Fruit fly (Drosophila melanogaster) whole organism, embryonic: ENCODE measurements around the gene teq.

Experiments
- CG10274 ChIP-seq: fragments of 200-800 bp; sonication (Bioruptor generic); optimal IDR thresholded peaks from 3 replicates; lab custom pipeline; 2017; ENCODE audit warnings: missing biosample characterization, mild to moderate bottlenecking, missing genetic modification characterization
- CG10431 ChIP-seq: fragments of 200-800 bp; sonication (Bioruptor generic); optimal IDR thresholded peaks from 3 replicates; lab custom pipeline; 2018; ENCODE audit warnings: missing biosample characterization, mild to moderate bottlenecking, missing genetic modification characterization
- CG10959 ChIP-seq: fragments of 200-800 bp; sonication (Bioruptor generic); IDR thresholded peaks from 2 replicates; pipeline ENCODE4 v1.3.6; 2022; ENCODE audit warnings: missing biosample characterization, missing genetic modification characterization
- CG11723 ChIP-seq: fragments of 200-800 bp; sonication (Bioruptor generic); optimal IDR thresholded peaks from 2 replicates; lab custom pipeline; 2017; ENCODE audit warnings: missing biosample characterization, mild to moderate bottlenecking, missing genetic modification characterization
- CG12219 ChIP-seq: fragments of 200-800 bp; sonication (Bioruptor generic); optimal IDR thresholded peaks from 3 replicates; lab custom pipeline; 2018; ENCODE audit warnings: missing biosample characterization, mild to moderate bottlenecking, missing genetic modification characterization
- CG12744 ChIP-seq: fragments of 200-800 bp; sonication (Bioruptor generic); optimal IDR thresholded peaks from 2 replicates; lab custom pipeline; 2016; ENCODE audit warnings: missing biosample characterization, missing genetic modification characterization
- CG14965 ChIP-seq: fragments of 200-800 bp; sonication (Bioruptor generic); optimal IDR thresholded peaks from 2 replicates; lab custom pipeline; 2016; ENCODE audit warnings: missing biosample characterization, missing genetic modification characterization, borderline replicate concordance
- CG16863 ChIP-seq: fragments of 200-800 bp; sonication (Bioruptor generic); optimal IDR thresholded peaks from 3 replicates; lab custom pipeline; 2016; ENCODE audit warnings: missing biosample characterization, missing genetic modification characterization
- CG17186 ChIP-seq: fragments of 200-800 bp; sonication (Bioruptor generic); optimal IDR thresholded peaks from 3 replicates; lab custom pipeline; 2017; ENCODE audit warnings: missing biosample characterization, missing genetic modification reagents, missing genetic modification characterization
- CG17361 ChIP-seq: fragments of 200-800 bp; sonication (Bioruptor generic); IDR thresholded peaks from 3 replicates; pipeline ENCODE4 v1.3.6; 2022; ENCODE audit warnings: missing biosample characterization, missing genetic modification characterization
- CG18599 ChIP-seq: fragments of 200-800 bp; sonication (Bioruptor generic); optimal IDR thresholded peaks from 3 replicates; lab custom pipeline; 2017; ENCODE audit warnings: missing biosample characterization, missing genetic modification characterization, mild to moderate bottlenecking, moderate library complexity, missing genetic modification reagents
- CG18764 ChIP-seq: fragments of 200-800 bp; sonication (Bioruptor generic); optimal IDR thresholded peaks from 3 replicates; lab custom pipeline; 2016; ENCODE audit warnings: missing biosample characterization, missing genetic modification characterization
- CG2202 ChIP-seq: fragments of 200-800 bp; sonication (Bioruptor generic); optimal IDR thresholded peaks from 2 replicates; lab custom pipeline; 2018; ENCODE audit warnings: missing biosample characterization, mild to moderate bottlenecking, missing genetic modification characterization
- CG3065 ChIP-seq: fragments of 200-800 bp; sonication (Bioruptor generic); optimal IDR thresholded peaks from 2 replicates; lab custom pipeline; 2016; ENCODE audit warnings: missing biosample characterization, missing genetic modification characterization
- CG34376 ChIP-seq: fragments of 200-800 bp; sonication (Bioruptor generic); optimal IDR thresholded peaks from 2 replicates; lab custom pipeline; 2018; ENCODE audit warnings: missing biosample characterization, mild to moderate bottlenecking, missing genetic modification characterization
- CG3847 ChIP-seq: fragments of 200-800 bp; sonication (Bioruptor generic); IDR thresholded peaks from 2 replicates; pipeline ENCODE4 v1.3.6; 2022; ENCODE audit warnings: missing biosample characterization, missing genetic modification characterization
- CG4404 ChIP-seq: fragments of 200-800 bp; sonication (Bioruptor generic); IDR thresholded peaks from 2 replicates; pipeline ENCODE4 v1.3.6; 2022; ENCODE audit warnings: missing biosample characterization, missing genetic modification characterization
- CG4707 ChIP-seq: fragments of 200-800 bp; sonication (Bioruptor generic); optimal IDR thresholded peaks from 2 replicates; lab custom pipeline; 2018; ENCODE audit warnings: missing biosample characterization, mild to moderate bottlenecking, missing genetic modification characterization, moderate library complexity
- CG6813 ChIP-seq: fragments of 200-800 bp; sonication (Bioruptor generic); optimal IDR thresholded peaks from 2 replicates; lab custom pipeline; 2017; ENCODE audit warnings: missing biosample characterization, missing genetic modification characterization, mild to moderate bottlenecking, moderate library complexity, missing genetic modification reagents
- Dek ChIP-seq: fragments of 200-800 bp; sonication (Bioruptor generic); optimal IDR thresholded peaks from 3 replicates; lab custom pipeline; 2019; ENCODE audit warnings: missing biosample characterization, mild to moderate bottlenecking, missing genetic modification characterization, moderate library complexity
- Hmr ChIP-seq: fragments of 200-800 bp; sonication (Bioruptor generic); optimal IDR thresholded peaks from 3 replicates; lab custom pipeline; 2017; ENCODE audit warnings: mild to moderate bottlenecking, missing biosample characterization, missing genetic modification reagents, missing genetic modification characterization
- Hr3 ChIP-seq: fragments of 200-800 bp; sonication (Bioruptor generic); optimal IDR thresholded peaks from 3 replicates; lab custom pipeline; 2016; ENCODE audit warnings: missing biosample characterization, missing genetic modification characterization
- Jarid2 ChIP-seq: fragments of 200-800 bp; sonication (Bioruptor generic); optimal IDR thresholded peaks from 3 replicates; lab custom pipeline; 2017; ENCODE audit warnings: mild to moderate bottlenecking, missing biosample characterization, missing genetic modification reagents, missing genetic modification characterization
- NFAT ChIP-seq: fragments of 200-800 bp; sonication (Bioruptor generic); IDR thresholded peaks from 2 replicates; pipeline ENCODE4 v1.3.6; 2022; ENCODE audit warnings: missing biosample characterization, missing genetic modification characterization
- NK7.1 ChIP-seq: fragments of 200-800 bp; sonication (Bioruptor generic); optimal IDR thresholded peaks from 3 replicates; lab custom pipeline; 2016; ENCODE audit warnings: missing biosample characterization, missing genetic modification characterization
- NfI ChIP-seq: fragments of 200-800 bp; sonication (Bioruptor generic); optimal IDR thresholded peaks from 3 replicates; lab custom pipeline; 2018; ENCODE audit warnings: missing biosample characterization, mild to moderate bottlenecking, missing genetic modification characterization, moderate library complexity
- Pdp1 ChIP-seq, 2 experiments: fragments of 200-800 bp; sonication (Bioruptor generic); optimal IDR thresholded peaks; 3 replicates each; lab custom pipeline; 2016; ENCODE audit warnings: missing biosample characterization in 2 of 2, missing genetic modification characterization in 2 of 2, mild to moderate bottlenecking in 1 of 2, moderate library complexity in 1 of 2
- Ravus ChIP-seq: fragments of 200-800 bp; sonication (Bioruptor generic); IDR thresholded peaks from 2 replicates; pipeline ENCODE4 v1.3.6; 2022; ENCODE audit warnings: missing biosample characterization, missing genetic modification characterization
- Side ChIP-seq: fragments of 200-800 bp; sonication (Bioruptor generic); optimal IDR thresholded peaks from 2 replicates; lab custom pipeline; 2016; ENCODE audit warnings: missing biosample characterization, missing genetic modification characterization
- ash1 ChIP-seq: fragments of 200-800 bp; sonication (Bioruptor generic); optimal IDR thresholded peaks from 2 replicates; lab custom pipeline; 2018; ENCODE audit warnings: missing biosample characterization, mild to moderate bottlenecking, missing genetic modification characterization
- ato ChIP-seq: fragments of 200-800 bp; sonication (Bioruptor generic); IDR thresholded peaks from 2 replicates; pipeline ENCODE4 v1.3.6; 2022; ENCODE audit warnings: missing biosample characterization, missing genetic modification characterization; ENCODE audit not compliant: partially characterized antibody
- bcd ChIP-seq: fragments of 200-800 bp; sonication (Bioruptor generic); optimal IDR thresholded peaks from 2 replicates; lab custom pipeline; 2017; ENCODE audit warnings: missing biosample characterization, mild to moderate bottlenecking, missing genetic modification characterization
- bsh ChIP-seq, 2 experiments: fragments of 200-800 bp; sonication (Bioruptor generic); optimal IDR thresholded peaks; 2 replicates each; lab custom pipeline; 2017 to 2018; ENCODE audit warnings: mild to moderate bottlenecking in 2 of 2, missing biosample characterization in 2 of 2, missing genetic modification characterization in 2 of 2, moderate library complexity in 1 of 2
- cg ChIP-seq: fragments of 200-800 bp; sonication (Bioruptor generic); optimal IDR thresholded peaks from 3 replicates; lab custom pipeline; 2019; ENCODE audit warnings: missing biosample characterization, mild to moderate bottlenecking, missing genetic modification characterization, moderate library complexity
- da ChIP-seq: fragments of 200-800 bp; sonication (Bioruptor generic); optimal IDR thresholded peaks from 2 replicates; lab custom pipeline; 2016; ENCODE audit warnings: missing biosample characterization, missing genetic modification characterization
- dysf ChIP-seq: fragments of 200-800 bp; sonication (Bioruptor generic); IDR thresholded peaks from 3 replicates; pipeline ENCODE4 v1.3.6; 2022; ENCODE audit warnings: missing biosample characterization, missing genetic modification characterization
- fu2 ChIP-seq: fragments of 200-800 bp; sonication (Bioruptor generic); optimal IDR thresholded peaks from 2 replicates; lab custom pipeline; 2016; ENCODE audit warnings: missing biosample characterization, missing genetic modification characterization
- gce ChIP-seq: fragments of 200-800 bp; sonication (Bioruptor generic); IDR thresholded peaks from 3 replicates; pipeline ENCODE4 v1.3.6; 2022; ENCODE audit warnings: missing biosample characterization, missing genetic modification characterization
- gcm ChIP-seq: fragments of 200-800 bp; sonication (Bioruptor generic); optimal IDR thresholded peaks from 2 replicates; lab custom pipeline; 2019; ENCODE audit warnings: missing biosample characterization, mild to moderate bottlenecking, missing genetic modification characterization, moderate library complexity
- gro ChIP-seq: fragments of 200-800 bp; sonication (Bioruptor generic); optimal IDR thresholded peaks from 2 replicates; lab custom pipeline; 2016; ENCODE audit warnings: missing biosample characterization, missing genetic modification characterization
- gsb-n ChIP-seq: fragments of 200-800 bp; sonication (Bioruptor generic); optimal IDR thresholded peaks from 3 replicates; lab custom pipeline; 2018; ENCODE audit warnings: missing biosample characterization, mild to moderate bottlenecking, missing genetic modification characterization
- kah ChIP-seq: fragments of 200-800 bp; sonication (Bioruptor generic); optimal IDR thresholded peaks from 2 replicates; lab custom pipeline; 2018; ENCODE audit warnings: missing biosample characterization, mild to moderate bottlenecking, missing genetic modification characterization
- odd ChIP-seq: fragments of 200-800 bp; sonication (Bioruptor generic); optimal IDR thresholded peaks from 2 replicates; lab custom pipeline; 2017; ENCODE audit warnings: missing biosample characterization, mild to moderate bottlenecking, missing genetic modification characterization
- sima ChIP-seq: fragments of 200-800 bp; sonication (Bioruptor generic); optimal IDR thresholded peaks from 2 replicates; lab custom pipeline; 2016; ENCODE audit warnings: missing biosample characterization, missing genetic modification characterization
- stwl ChIP-seq: fragments of 200-800 bp; sonication (Bioruptor generic); optimal IDR thresholded peaks from 3 replicates; lab custom pipeline; 2018; ENCODE audit warnings: missing biosample characterization, mild to moderate bottlenecking, missing genetic modification characterization, moderate library complexity
- trh ChIP-seq: fragments of 200-800 bp; sonication (Bioruptor generic); optimal IDR thresholded peaks from 2 replicates; lab custom pipeline; 2016; ENCODE audit warnings: missing biosample characterization, missing genetic modification characterization
- yki ChIP-seq: fragments of >200 bp; optimal IDR thresholded peaks from 3 replicates; lab custom pipeline; 2018
- zen ChIP-seq: fragments of 200-800 bp; sonication (Bioruptor generic); optimal IDR thresholded peaks from 3 replicates; lab custom pipeline; 2018; ENCODE audit warnings: missing biosample characterization, mild to moderate bottlenecking, missing genetic modification characterization, moderate library complexity
- zfh2 ChIP-seq: fragments of 200-800 bp; sonication (Bioruptor generic); optimal IDR thresholded peaks from 2 replicates; lab custom pipeline; 2016; ENCODE audit warnings: missing biosample characterization, missing genetic modification characterization

teq gene

DNA sequence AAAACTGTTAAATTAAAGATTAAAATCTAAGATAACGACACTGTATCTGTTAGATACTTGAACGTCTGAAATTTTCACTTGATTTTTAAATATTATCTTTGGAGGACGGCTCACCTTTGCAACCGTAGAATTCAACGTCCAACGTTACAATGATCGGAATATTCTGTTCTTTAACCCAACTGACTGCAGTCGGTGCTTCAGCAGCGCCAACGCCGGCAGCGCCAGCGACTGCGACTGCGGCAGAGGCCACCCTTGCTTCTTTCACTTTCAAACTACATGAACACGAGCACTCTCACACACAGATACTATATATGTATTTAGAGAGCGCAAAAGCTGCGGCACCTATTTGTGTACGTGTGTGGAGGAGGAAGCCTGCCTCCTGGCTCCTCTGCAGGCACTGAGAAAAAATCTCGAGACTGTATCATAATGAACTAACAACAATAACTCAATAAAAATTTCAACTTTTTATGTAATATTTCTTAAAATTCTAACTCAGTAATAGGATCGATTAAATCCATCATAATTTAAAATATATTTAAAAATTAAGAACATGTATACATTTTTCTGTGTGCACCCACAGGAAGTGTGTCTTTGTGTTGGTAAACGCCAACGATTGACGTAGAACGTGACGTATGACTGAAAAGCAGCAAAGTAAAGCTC is 16.9 kb upstream of the teq start (continued):
- TF ChIP-seq zen (tag; lab: Kevin White, UChicago) = peak; percentile 74
- TF ChIP-seq CG10274 (GFP tag; lab: Kevin White, UChicago) = peak; percentile 62
- TF ChIP-seq ash1 (GFP tag; lab: Kevin White, UChicago) = peak; percentile 37
- TF ChIP-seq stwl = no peak
- TF ChIP-seq CG6813 = peak; percentile 89
- peak; percentile 91 for TF ChIP-seq dysf (GFP tag; lab: Robert Waterston, UW)
- TF ChIP-seq CG2202 (tag; lab: Kevin White, UChicago) = peak; percentile 76
- peak; percentile 78 for TF ChIP-seq CG10431 (GFP tag; lab: Kevin White, UChicago)
- TF ChIP-seq trh (GFP tag; lab: Kevin White, UChicago) = peak; percentile 42
- peak; percentile 74 for TF ChIP-seq CG12219 (GFP tag; lab: Kevin White, UChicago)
- TF ChIP-seq CG14965 (GFP tag; lab: Kevin White, UChicago) = no peak
- peak; percentile 79 for TF ChIP-seq CG10959 (GFP tag; lab: Robert Waterston, UW)
- peak; percentile 90 for TF ChIP-seq CG3847 (GFP tag; lab: Robert Waterston, UW)
- TF ChIP-seq odd = peak; percentile 86
- peak; percentile 88 for TF ChIP-seq Hr3
- peak; percentile 25 for TF ChIP-seq CG12744 (GFP tag; lab: Kevin White, UChicago)
- peak; percentile 76 for TF ChIP-seq CG3065 (GFP tag; lab: Kevin White, UChicago)
- peak; percentile 89 for TF ChIP-seq NfI
- TF ChIP-seq Hmr = peak; percentile 96
- peak; percentile 80; the same call in 2 of the 3 replicates for TF ChIP-seq gce (GFP tag; lab: Robert Waterston, UW)
- peak; percentile 43 for TF ChIP-seq zfh2 (GFP tag; lab: Kevin White, UChicago)
- TF ChIP-seq CG11723 (GFP tag; lab: Kevin White, UChicago) = peak; percentile 80
- TF ChIP-seq CG18599 = peak; percentile 98
- TF ChIP-seq fu2 (GFP tag; lab: Kevin White, UChicago) = no peak
- no peak for TF ChIP-seq ato (GFP tag; lab: Robert Waterston, UW)
- TF ChIP-seq Ravus (GFP tag; lab: Robert Waterston, UW) = peak; percentile 78
- TF ChIP-seq sima = no peak
- peak; percentile 11 for TF ChIP-seq Side (GFP tag; lab: Kevin White, UChicago)
- peak; percentile 36 for TF ChIP-seq CG17186 (GFP tag; lab: Kevin White, UChicago)
- TF ChIP-seq da (GFP tag; lab: Kevin White, UChicago) = no peak
- peak; percentile 79 for TF ChIP-seq CG4404
- peak; percentile 88 for TF ChIP-seq gsb-n
- peak; percentile 57 for TF ChIP-seq CG16863 (GFP tag; lab: Kevin White, UChicago)
- TF ChIP-seq cg (GFP tag; lab: Kevin White, UChicago) = peak; percentile 80
- TF ChIP-seq kah (GFP tag; lab: Kevin White, UChicago) = peak; percentile 69
- TF ChIP-seq CG34376 (GFP tag; lab: Kevin White, UChicago) = peak; percentile 86
- peak; percentile 59 for TF ChIP-seq gro (GFP tag; lab: Kevin White, UChicago)
- peak; percentile 94 to 95 for TF ChIP-seq bsh (GFP tag; optimal IDR thresholded peaks at IDR 0.05; lab: Kevin White, UChicago)
- peak; percentile 75 for TF ChIP-seq CG4707
- peak; percentile 53 to 72 for TF ChIP-seq Pdp1 (GFP tag; optimal IDR thresholded peaks at IDR 0.05; lab: Kevin White, UChicago)
- peak; percentile 74 for TF ChIP-seq CG18764 (GFP tag; lab: Kevin White, UChicago)
- TF ChIP-seq yki = no peak
- peak; percentile 77; the same call in 1 of the 2 replicates for TF ChIP-seq NFAT
- peak; percentile 59 for TF ChIP-seq Jarid2 (GFP tag; lab: Kevin White, UChicago)
- no peak for TF ChIP-seq NK7.1 (GFP tag; lab: Kevin White, UChicago)
- TF ChIP-seq gcm (GFP tag; lab: Kevin White, UChicago) = peak; percentile 88
- TF ChIP-seq bcd = peak; percentile 91
- TF ChIP-seq Dek = peak; percentile 94
- TF ChIP-seq CG17361 = peak; percentile 95
